Worm (Caenorhabditis elegans) whole organism, late embryonic: Measurements from ENCODE around the gene F09E10.1.
A peak's percentile ranks its signal among the peaks of the same experiment; 100 is the strongest.

ENCODE experiments used
- C08G9.2 ChIP-seq: sonication (generic microtip); optimal IDR thresholded peaks from 2 replicates; lab custom pipeline; 2016; ENCODE audit warnings: mild to moderate bottlenecking, missing genetic modification characterization, moderate library complexity, missing compliant biosample characterization
- C38D4.7 ChIP-seq: fragments of 200-800 bp; sonication (Bioruptor generic); optimal IDR thresholded peaks from 2 replicates; lab custom pipeline; 2018; ENCODE audit warnings: mild to moderate bottlenecking, missing genetic modification characterization, moderate library complexity, missing compliant biosample characterization
- K09A11.1 ChIP-seq: sonication (generic microtip); optimal IDR thresholded peaks from 2 replicates; lab custom pipeline; 2017; ENCODE audit warnings: antibody characterized with exemption, mild to moderate bottlenecking, missing genetic modification characterization, missing compliant biosample characterization; ENCODE audit not compliant: insufficient read depth
- Y22D7AL.16 ChIP-seq: sonication (generic microtip); optimal IDR thresholded peaks from 2 replicates; lab custom pipeline; 2016; ENCODE audit warnings: missing genetic modification characterization, missing compliant biosample characterization
- ahr-1 ChIP-seq: sonication (generic microtip); optimal IDR thresholded peaks from 2 replicates; lab custom pipeline; 2016; ENCODE audit warnings: missing genetic modification characterization, missing compliant biosample characterization
- ama-1 ChIP-seq: fragments of 150-350 bp; optimal IDR thresholded peaks from 2 replicates; lab custom pipeline; 2014
- ceh-14 ChIP-seq: sonication (generic microtip); optimal IDR thresholded peaks from 2 replicates; lab custom pipeline; 2016; ENCODE audit warnings: missing genotype, missing genetic modification characterization, missing compliant biosample characterization
- ceh-18 ChIP-seq: sonication (generic microtip); optimal IDR thresholded peaks from 2 replicates; lab custom pipeline; 2016; ENCODE audit warnings: missing genetic modification characterization, missing compliant biosample characterization
- ceh-19 ChIP-seq: fragments of 200-800 bp; sonication (Bioruptor generic); optimal IDR thresholded peaks from 2 replicates; lab custom pipeline; 2018; ENCODE audit warnings: mild to moderate bottlenecking, missing genetic modification characterization, missing compliant biosample characterization
- ceh-2 ChIP-seq: sonication (generic microtip); optimal IDR thresholded peaks from 2 replicates; lab custom pipeline; 2016; ENCODE audit warnings: missing genotype, missing genetic modification characterization, missing compliant biosample characterization
- ceh-22 ChIP-seq: sonication (generic microtip); optimal IDR thresholded peaks from 2 replicates; lab custom pipeline; 2017; ENCODE audit warnings: missing biosample characterization, missing genetic modification characterization
- ceh-24 ChIP-seq: sonication (generic microtip); optimal IDR thresholded peaks from 2 replicates; lab custom pipeline; 2016; ENCODE audit warnings: mild to moderate bottlenecking, missing genetic modification characterization, missing compliant biosample characterization
- ceh-30 ChIP-seq: fragments of 150-350 bp; optimal IDR thresholded peaks from 2 replicates; lab custom pipeline; 2014; ENCODE audit warnings: missing biosample characterization, missing genetic modification characterization
- ceh-31 ChIP-seq: sonication (generic microtip); optimal IDR thresholded peaks from 2 replicates; lab custom pipeline; 2016; ENCODE audit warnings: missing genetic modification characterization, missing compliant biosample characterization
- ceh-34 ChIP-seq: sonication (generic microtip); optimal IDR thresholded peaks from 2 replicates; lab custom pipeline; 2016; ENCODE audit warnings: mild to moderate bottlenecking, missing genetic modification characterization, missing compliant biosample characterization
- ceh-45 ChIP-seq: fragments of 200-800 bp; sonication (Bioruptor generic); IDR thresholded peaks from 2 replicates; pipeline ENCODE4 v1.3.6; 2022; ENCODE audit warnings: missing genetic modification reagents, missing genetic modification characterization, missing compliant biosample characterization
- ceh-48 ChIP-seq: sonication (generic microtip); optimal IDR thresholded peaks from 2 replicates; lab custom pipeline; 2016; ENCODE audit warnings: missing genetic modification characterization, inconsistent platforms, missing compliant biosample characterization
- ceh-6 ChIP-seq: fragments of 200-800 bp; sonication (Bioruptor generic); optimal IDR thresholded peaks from 2 replicates; lab custom pipeline; 2018; ENCODE audit warnings: mild to moderate bottlenecking, missing genetic modification characterization, missing compliant biosample characterization
- che-1 ChIP-seq: sonication (generic microtip); optimal IDR thresholded peaks from 2 replicates; lab custom pipeline; 2016; ENCODE audit warnings: mild to moderate bottlenecking, missing genetic modification characterization, missing compliant biosample characterization
- dmd-4 ChIP-seq: sonication (generic microtip); optimal IDR thresholded peaks from 2 replicates; lab custom pipeline; 2016; ENCODE audit warnings: borderline replicate concordance, missing genetic modification characterization, missing compliant biosample characterization
- dve-1 ChIP-seq: sonication (generic microtip); optimal IDR thresholded peaks from 2 replicates; lab custom pipeline; 2017; ENCODE audit warnings: antibody characterized with exemption, mild to moderate bottlenecking, missing genetic modification characterization, missing compliant biosample characterization
- elt-2 ChIP-seq: sonication (generic microtip); optimal IDR thresholded peaks from 2 replicates; lab custom pipeline; 2016; ENCODE audit warnings: missing genetic modification reagents, missing genetic modification characterization, missing compliant biosample characterization
- elt-4 ChIP-seq: sonication (generic microtip); optimal IDR thresholded peaks from 2 replicates; lab custom pipeline; 2016; ENCODE audit warnings: missing genetic modification characterization, missing compliant biosample characterization
- fax-1 ChIP-seq: sonication (generic microtip); optimal IDR thresholded peaks from 2 replicates; lab custom pipeline; 2016; ENCODE audit warnings: missing genotype, missing genetic modification characterization, missing compliant biosample characterization
- fkh-10 ChIP-seq: fragments of 150-350 bp; optimal IDR thresholded peaks from 2 replicates; lab custom pipeline; 2014; ENCODE audit warnings: missing biosample characterization, missing genetic modification reagents, missing genetic modification characterization
- hlh-13 ChIP-seq: fragments of 200-800 bp; sonication (Bioruptor generic); optimal IDR thresholded peaks from 2 replicates; lab custom pipeline; 2018; ENCODE audit warnings: mild to moderate bottlenecking, missing genetic modification characterization, missing compliant biosample characterization
- hlh-15 ChIP-seq: sonication (generic microtip); optimal IDR thresholded peaks from 2 replicates; lab custom pipeline; 2016; ENCODE audit warnings: missing genetic modification characterization, missing compliant biosample characterization
- hlh-30 ChIP-seq: sonication (generic microtip); optimal IDR thresholded peaks from 2 replicates; lab custom pipeline; 2017; ENCODE audit warnings: antibody characterized with exemption, missing genetic modification characterization, missing compliant biosample characterization; ENCODE audit not compliant: insufficient read depth
- hlh-6 ChIP-seq: sonication (generic microtip); optimal IDR thresholded peaks from 2 replicates; lab custom pipeline; 2016; ENCODE audit warnings: missing genotype, missing genetic modification characterization, missing compliant biosample characterization
- hlh-8 ChIP-seq: sonication (generic microtip); optimal IDR thresholded peaks from 2 replicates; lab custom pipeline; 2016; ENCODE audit warnings: missing genotype, missing genetic modification characterization, missing compliant biosample characterization
- lim-6 ChIP-seq: sonication (generic microtip); optimal IDR thresholded peaks from 2 replicates; lab custom pipeline; 2016; ENCODE audit warnings: missing genetic modification characterization, missing compliant biosample characterization
- lin-11 ChIP-seq: fragments of 200-800 bp; sonication (Bioruptor generic); optimal IDR thresholded peaks from 2 replicates; lab custom pipeline; 2018; ENCODE audit warnings: mild to moderate bottlenecking, missing genetic modification characterization, missing compliant biosample characterization
- madf-2 ChIP-seq: sonication (generic microtip); optimal IDR thresholded peaks from 2 replicates; lab custom pipeline; 2017; ENCODE audit warnings: missing genetic modification characterization, missing compliant biosample characterization
- nfya-1 ChIP-seq: sonication (generic microtip); optimal IDR thresholded peaks from 2 replicates; lab custom pipeline; 2017; ENCODE audit warnings: missing genetic modification characterization, mild to moderate bottlenecking, missing compliant biosample characterization, antibody characterized with exemption, moderate library complexity
- nhr-11 ChIP-seq: fragments of 150-350 bp; optimal IDR thresholded peaks from 2 replicates; lab custom pipeline; 2014; ENCODE audit warnings: missing biosample characterization, missing genetic modification characterization
- nhr-232 ChIP-seq: sonication (generic microtip); optimal IDR thresholded peaks from 2 replicates; lab custom pipeline; 2016; ENCODE audit warnings: missing genetic modification characterization, missing compliant biosample characterization
- pag-3 ChIP-seq: sonication (generic microtip); optimal IDR thresholded peaks from 2 replicates; lab custom pipeline; 2016; ENCODE audit warnings: missing compliant biosample characterization, missing genetic modification characterization, borderline replicate concordance
- pha-2 ChIP-seq: sonication (generic microtip); optimal IDR thresholded peaks from 2 replicates; lab custom pipeline; 2017; ENCODE audit warnings: mild to moderate bottlenecking, missing genetic modification characterization, missing compliant biosample characterization
- pha-4 ChIP-seq: fragments of 150-350 bp; optimal IDR thresholded peaks from 2 replicates; lab custom pipeline; 2018; ENCODE audit warnings: missing biosample characterization, missing genetic modification reagents, missing genetic modification characterization
- sdc-2 ChIP-seq: sonication (generic microtip); optimal IDR thresholded peaks from 2 replicates; lab custom pipeline; 2016; ENCODE audit warnings: missing genotype, missing genetic modification characterization, missing compliant biosample characterization
- sox-2 ChIP-seq: fragments of 200-800 bp; sonication (Bioruptor generic); IDR thresholded peaks from 2 replicates; pipeline ENCODE4 v1.3.6; 2022; ENCODE audit warnings: missing genetic modification reagents, missing genetic modification characterization, missing compliant biosample characterization
- sox-4 ChIP-seq: sonication (generic microtip); optimal IDR thresholded peaks from 2 replicates; lab custom pipeline; 2017; ENCODE audit warnings: mild to moderate bottlenecking, missing genetic modification characterization, inconsistent platforms, missing compliant biosample characterization
- syd-9 ChIP-seq: sonication (generic microtip); optimal IDR thresholded peaks from 2 replicates; lab custom pipeline; 2016; ENCODE audit warnings: mild to moderate bottlenecking, missing genetic modification characterization, moderate library complexity, missing compliant biosample characterization
- tbx-2 ChIP-seq: sonication (generic microtip); optimal IDR thresholded peaks from 2 replicates; lab custom pipeline; 2016; ENCODE audit warnings: missing genetic modification characterization, missing compliant biosample characterization
- tbx-7 ChIP-seq: sonication (generic microtip); optimal IDR thresholded peaks from 2 replicates; lab custom pipeline; 2016; ENCODE audit warnings: missing genotype, missing genetic modification characterization, missing compliant biosample characterization
- unc-42 ChIP-seq: sonication (generic microtip); optimal IDR thresholded peaks from 2 replicates; lab custom pipeline; 2016; ENCODE audit warnings: missing genotype, missing genetic modification characterization, missing compliant biosample characterization
- unc-55 ChIP-seq: sonication (generic microtip); optimal IDR thresholded peaks from 2 replicates; lab custom pipeline; 2017; ENCODE audit warnings: missing biosample characterization, missing genetic modification reagents, missing genetic modification characterization
- zip-5 ChIP-seq: sonication (generic microtip); optimal IDR thresholded peaks from 2 replicates; lab custom pipeline; 2016; ENCODE audit warnings: missing genetic modification characterization, missing compliant biosample characterization

The F09E10.1 gene

DNA sequence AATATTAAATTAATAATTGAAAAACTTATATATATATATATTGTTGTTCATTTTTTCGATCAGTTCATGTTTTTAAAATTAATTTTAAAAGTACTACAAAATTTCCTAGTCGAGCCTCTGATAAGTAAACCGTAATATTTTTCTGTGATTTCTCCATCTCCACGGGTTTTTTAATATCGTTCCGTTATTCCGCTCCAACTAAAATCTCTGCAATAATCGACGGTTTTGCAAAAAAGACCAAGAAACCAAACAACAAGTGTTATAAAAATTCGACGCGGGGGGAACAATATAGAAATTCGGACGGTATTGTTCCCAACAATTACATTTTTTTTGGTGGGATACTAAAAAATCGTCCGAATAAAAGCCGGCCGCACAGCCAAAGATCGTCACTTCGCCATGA lies at the start of gene F09E10.1:
TSS of gene F09E10.1 (plus strand) at position 301 of the 400 bp plus-strand sequence.
- TF ChIP-seq elt-4 (tag; lab: Kevin White, UChicago) (no peak), tbx-2 (tag; lab: Kevin White, UChicago) (no peak), zip-5 (no peak), C38D4.7 (no peak), hlh-15 (tag; lab: Kevin White, UChicago) (no peak), unc-55 (GFP tag; lab: Kevin White, UChicago) (no peak), ceh-24 (tag; lab: Kevin White, UChicago) (no peak), unc-42 (tag; lab: Kevin White, UChicago) (no peak), fax-1 (tag; lab: Kevin White, UChicago) (no peak), ceh-18 (tag; lab: Kevin White, UChicago) (no peak), ceh-19 (GFP tag; lab: Kevin White, UChicago) (no peak), hlh-6 (tag; lab: Kevin White, UChicago) (no peak)

DNA sequence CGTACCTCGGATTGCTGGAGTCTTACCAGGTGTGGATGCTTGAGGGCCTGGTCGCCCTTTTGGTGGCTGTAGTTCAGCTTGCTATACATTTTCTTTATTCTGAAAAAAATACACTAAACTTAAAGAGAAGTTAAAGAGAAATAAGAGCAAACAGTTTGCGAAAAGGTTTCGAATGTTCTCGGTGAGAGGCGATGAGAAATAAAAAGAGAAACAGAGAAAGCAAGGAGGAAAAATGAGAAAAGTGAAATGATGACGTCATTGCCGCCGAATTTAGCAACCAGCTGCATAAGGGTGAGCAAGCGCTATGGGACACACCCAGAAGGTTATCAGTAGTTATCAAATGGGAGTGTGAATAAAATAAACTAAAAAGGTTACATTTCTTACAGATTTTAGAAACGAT lies 48.8 kb upstream of the F09E10.1 start, which contains the start of gene cebp-1:
TSS of gene cebp-1 (minus strand) at position 99 of the 400 bp plus-strand sequence.
- TF ChIP-seq unc-42 (tag; lab: Kevin White, UChicago) (no peak), elt-2 (peak; percentile 12)

DNA sequence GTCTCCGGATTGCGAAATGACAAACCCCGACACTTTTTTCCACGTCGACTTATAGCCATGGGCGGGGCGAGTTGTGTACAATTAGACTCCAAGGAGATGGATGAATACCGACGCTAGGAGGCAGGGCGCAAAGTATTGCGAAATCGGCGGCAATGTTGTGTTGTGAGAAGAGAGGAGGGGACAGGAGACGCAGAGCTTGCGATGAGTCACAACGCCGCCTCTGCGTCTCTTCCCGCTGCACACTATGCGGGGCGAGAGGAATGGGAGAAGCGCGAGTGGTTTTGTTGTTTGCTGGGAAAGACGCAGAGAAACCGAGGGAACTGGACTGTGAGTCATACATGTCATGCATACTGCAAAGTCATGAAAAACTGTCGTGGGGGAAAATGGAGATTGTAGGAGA lies 48.2 kb upstream of the F09E10.1 start:
- peak; percentile 86 for TF ChIP-seq sdc-2
- TF ChIP-seq nfya-1 (tag; lab: Kevin White, UChicago) = peak; percentile 82
- no peak for TF ChIP-seq ceh-45 (GFP tag; lab: Robert Waterston, UW)
- TF ChIP-seq elt-2 = no peak
- TF ChIP-seq madf-2 (tag; lab: Kevin White, UChicago) = peak; percentile 51
- TF ChIP-seq Y22D7AL.16 (tag; lab: Kevin White, UChicago) = no peak
- peak; percentile 46 for TF ChIP-seq che-1 (tag; lab: Kevin White, UChicago)
- TF ChIP-seq nhr-232 (tag; lab: Kevin White, UChicago) = peak; percentile 32
- peak; percentile 81 for TF ChIP-seq tbx-2 (tag; lab: Kevin White, UChicago)
- TF ChIP-seq C38D4.7 = no peak
- TF ChIP-seq dve-1 = peak; percentile 83
- peak; percentile 62 for TF ChIP-seq C08G9.2 (tag; lab: Kevin White, UChicago)
- TF ChIP-seq ahr-1 (tag; lab: Kevin White, UChicago) = no peak
- peak; percentile 83 for TF ChIP-seq ceh-31 (tag; lab: Kevin White, UChicago)
- no peak for TF ChIP-seq ceh-48 (tag; lab: Kevin White, UChicago)
- TF ChIP-seq ceh-14 (tag; lab: Kevin White, UChicago) = peak; percentile 40
- TF ChIP-seq hlh-30 (tag; lab: Kevin White, UChicago) = peak; percentile 88
- TF ChIP-seq tbx-7 (tag; lab: Kevin White, UChicago) = no peak
- TF ChIP-seq pha-4 = no peak
- peak; percentile 20 for TF ChIP-seq ceh-30 (tag; lab: Kevin White, UChicago)
- no peak for TF ChIP-seq hlh-8 (tag; lab: Kevin White, UChicago)
- no peak for TF ChIP-seq ceh-2 (tag; lab: Kevin White, UChicago)
- no peak for TF ChIP-seq hlh-15 (tag; lab: Kevin White, UChicago)
- TF ChIP-seq nhr-11 (tag; lab: Kevin White, UChicago) = no peak
- TF ChIP-seq hlh-13 (GFP tag; lab: Kevin White, UChicago) = no peak
- TF ChIP-seq K09A11.1 (tag; lab: Kevin White, UChicago) = no peak
- TF ChIP-seq sox-4 (tag; lab: Kevin White, UChicago) = no peak
- no peak for TF ChIP-seq ama-1 (lab: Kevin White, UChicago)
- TF ChIP-seq ceh-22 (tag; lab: Kevin White, UChicago) = no peak
- TF ChIP-seq dmd-4 (tag; lab: Kevin White, UChicago) = no peak
- TF ChIP-seq ceh-24 (tag; lab: Kevin White, UChicago) = no peak
- TF ChIP-seq pag-3 (tag; lab: Kevin White, UChicago) = no peak
- peak; percentile 98 for TF ChIP-seq unc-55 (GFP tag; lab: Kevin White, UChicago)
- peak; percentile 17 for TF ChIP-seq pha-2 (tag; lab: Kevin White, UChicago)
- TF ChIP-seq sox-2 = no peak
- no peak for TF ChIP-seq ceh-6 (GFP tag; lab: Kevin White, UChicago)
- peak; percentile 67 for TF ChIP-seq syd-9 (tag; lab: Kevin White, UChicago)
- peak; percentile 11 for TF ChIP-seq lim-6 (tag; lab: Kevin White, UChicago)
- TF ChIP-seq ceh-34 (tag; lab: Kevin White, UChicago) = peak; percentile 75
- TF ChIP-seq ceh-18 (tag; lab: Kevin White, UChicago) = peak; percentile 82
- no peak for TF ChIP-seq fax-1 (tag; lab: Kevin White, UChicago)
- no peak for TF ChIP-seq lin-11 (tag; lab: Kevin White, UChicago)
- TF ChIP-seq fkh-10 = peak; percentile 2
